Worm (Caenorhabditis elegans) whole organism, L1 larva: ENCODE measurements around the gene paa-1.

Source experiments
- C34B4.2 ChIP-seq: sonication (generic microtip); optimal IDR thresholded peaks from 2 replicates; lab custom pipeline; 2017; ENCODE audit warnings: mild to moderate bottlenecking, missing genetic modification characterization, missing compliant biosample characterization
- F16B12.6 ChIP-seq: fragments of 150-350 bp; optimal IDR thresholded peaks from 2 replicates; lab custom pipeline; 2014; ENCODE audit warnings: missing biosample characterization, missing genetic modification characterization
- Y116A8C.19 ChIP-seq: sonication (generic microtip); optimal IDR thresholded peaks from 2 replicates; lab custom pipeline; 2016; ENCODE audit warnings: missing compliant biosample characterization, missing genetic modification characterization, borderline replicate concordance
- ama-1 ChIP-seq: fragments of 150-350 bp; optimal IDR thresholded peaks from 2 replicates; lab custom pipeline; 2014
- blmp-1 ChIP-seq: fragments of 150-350 bp; optimal IDR thresholded peaks from 2 replicates; lab custom pipeline; 2014; ENCODE audit warnings: missing biosample characterization, missing genetic modification characterization
- ceh-8 ChIP-seq: fragments of 200-800 bp; sonication (Bioruptor generic); optimal IDR thresholded peaks from 2 replicates; lab custom pipeline; 2018; ENCODE audit warnings: mild to moderate bottlenecking, missing genetic modification characterization, moderate library complexity, missing compliant biosample characterization
- ceh-82 ChIP-seq, 3 experiments: fragments of 150-350 bp in 1 of 3; sonication (generic microtip) in 2 of 3; optimal IDR thresholded peaks; 2 replicates each; lab custom pipeline; 2014 to 2017; ENCODE audit warnings: missing biosample characterization in 3 of 3, missing genetic modification characterization in 3 of 3
- ceh-88 ChIP-seq: fragments of 200-800 bp; sonication (Bioruptor generic); IDR thresholded peaks from 2 replicates; pipeline ENCODE4 v1.3.6; 2022; ENCODE audit warnings: missing genetic modification characterization, missing compliant biosample characterization
- ces-1 ChIP-seq: fragments of 150-350 bp; optimal IDR thresholded peaks from 2 replicates; lab custom pipeline; 2014; ENCODE audit warnings: missing biosample characterization, missing genetic modification reagents, missing genetic modification characterization
- efl-1 ChIP-seq, 4 experiments: fragments of 150-350 bp; optimal IDR thresholded peaks in 3 of 4; peaks in 1 of 4; 1 replicate in 1 of 4; 2 replicates in 3 of 4; lab custom pipeline; 2014; ENCODE audit warnings: missing biosample characterization in 2 of 4, missing genetic modification characterization in 2 of 4, missing genetic modification reagents in 2 of 4
- egl-13 ChIP-seq: sonication (generic microtip); optimal IDR thresholded peaks from 2 replicates; lab custom pipeline; 2016; ENCODE audit warnings: missing genotype, missing genetic modification reagents, missing genetic modification characterization, missing compliant biosample characterization
- elt-3 ChIP-seq, 6 experiments: fragments of 150-350 bp in 1 of 6; sonication (generic microtip); optimal IDR thresholded peaks; 2 replicates each; lab custom pipeline; 2017 to 2018; ENCODE audit warnings: missing biosample characterization in 6 of 6, missing genetic modification characterization in 6 of 6, inconsistent platforms in 1 of 6
- fkh-8 ChIP-seq: sonication (generic microtip); optimal IDR thresholded peaks from 2 replicates; lab custom pipeline; 2016; ENCODE audit warnings: mild to moderate bottlenecking, missing genetic modification characterization, missing compliant biosample characterization
- fos-1 ChIP-seq: fragments of 150-350 bp; optimal IDR thresholded peaks from 2 replicates; lab custom pipeline; 2014; ENCODE audit warnings: missing biosample characterization, missing genetic modification characterization
- grh-1 ChIP-seq: fragments of 200-800 bp; sonication (Bioruptor generic); IDR thresholded peaks from 2 replicates; pipeline ENCODE4 v1.3.6; 2022; ENCODE audit warnings: missing genetic modification reagents, missing genetic modification characterization, missing compliant biosample characterization
- hlh-17 ChIP-seq: fragments of 200-800 bp; sonication (Bioruptor generic); optimal IDR thresholded peaks from 2 replicates; lab custom pipeline; 2018; ENCODE audit warnings: missing genetic modification characterization, mild to moderate bottlenecking, missing compliant biosample characterization, moderate library complexity, borderline replicate concordance
- lin-13 ChIP-seq: fragments of 150-350 bp; optimal IDR thresholded peaks from 2 replicates; lab custom pipeline; 2014; ENCODE audit warnings: missing biosample characterization, missing genetic modification reagents, missing genetic modification characterization
- lin-14 ChIP-seq: fragments of 200-800 bp; sonication (Bioruptor generic); optimal IDR thresholded peaks from 2 replicates; lab custom pipeline; 2018; ENCODE audit warnings: mild to moderate bottlenecking, missing genetic modification characterization, moderate library complexity, missing compliant biosample characterization
- lin-15B ChIP-seq: fragments of 150-350 bp; sonication (generic microtip); optimal IDR thresholded peaks from 3 replicates; lab custom pipeline; 2014; ENCODE audit warnings: missing biosample characterization, missing genetic modification characterization
- lin-35 ChIP-seq, 2 experiments: fragments of 150-350 bp; optimal IDR thresholded peaks; 2 replicates each; lab custom pipeline; 2014; ENCODE audit warnings: missing biosample characterization in 2 of 2, missing genetic modification characterization in 2 of 2, missing genetic modification reagents in 2 of 2
- lsy-2 ChIP-seq, 2 experiments: fragments of 150-350 bp; optimal IDR thresholded peaks; 2 replicates each; lab custom pipeline; 2014; ENCODE audit warnings: missing biosample characterization in 2 of 2, missing genetic modification characterization in 2 of 2
- mab-9 ChIP-seq: fragments of 200-800 bp; sonication (Bioruptor generic); IDR thresholded peaks from 2 replicates; pipeline ENCODE4 v1.3.6; 2022; ENCODE audit warnings: missing genetic modification reagents, missing genetic modification characterization, missing compliant biosample characterization
- mdl-1 ChIP-seq, 2 experiments: fragments of 150-350 bp; optimal IDR thresholded peaks; 2 replicates each; lab custom pipeline; 2014 to 2017; ENCODE audit warnings: missing biosample characterization in 2 of 2, missing genetic modification characterization in 2 of 2, inconsistent platforms in 1 of 2
- mep-1 ChIP-seq: fragments of 150-350 bp; optimal IDR thresholded peaks from 2 replicates; lab custom pipeline; 2014; ENCODE audit warnings: missing biosample characterization, missing genetic modification characterization
- nhr-12 ChIP-seq: sonication (generic microtip); optimal IDR thresholded peaks from 2 replicates; lab custom pipeline; 2017; ENCODE audit warnings: missing biosample characterization, missing genetic modification characterization
- nhr-19 ChIP-seq: fragments of 200-800 bp; sonication (Bioruptor generic); conservative IDR thresholded peaks from 2 replicates; pipeline ENCODE4 v1.3.6; 2022; ENCODE audit warnings: missing genetic modification characterization, missing compliant biosample characterization
- nhr-20 ChIP-seq: sonication (generic microtip); optimal IDR thresholded peaks from 2 replicates; lab custom pipeline; 2016; ENCODE audit warnings: mild to moderate bottlenecking, missing genetic modification characterization, missing compliant biosample characterization
- nhr-237 ChIP-seq: fragments of 150-350 bp; optimal IDR thresholded peaks from 2 replicates; lab custom pipeline; 2014; ENCODE audit warnings: missing biosample characterization, missing genetic modification characterization
- nhr-28 ChIP-seq: fragments of 150-350 bp; optimal IDR thresholded peaks from 2 replicates; lab custom pipeline; 2014; ENCODE audit warnings: missing biosample characterization, missing genetic modification characterization
- nhr-71 ChIP-seq: sonication (generic microtip); optimal IDR thresholded peaks from 2 replicates; lab custom pipeline; 2016; ENCODE audit warnings: mild to moderate bottlenecking, missing genetic modification characterization, moderate library complexity, missing compliant biosample characterization
- nhr-85 ChIP-seq: sonication (generic microtip); peaks from one replicate; lab custom pipeline; 2016; ENCODE audit warnings: missing genetic modification characterization, inconsistent platforms, missing compliant biosample characterization
- nhr-90 ChIP-seq: sonication (generic microtip); optimal IDR thresholded peaks from 2 replicates; lab custom pipeline; 2016; ENCODE audit warnings: mild to moderate bottlenecking, missing genetic modification characterization, missing compliant biosample characterization; ENCODE audit not compliant: poor library complexity
- rnt-1 ChIP-seq: sonication (generic microtip); optimal IDR thresholded peaks from 2 replicates; lab custom pipeline; 2016; ENCODE audit warnings: mild to moderate bottlenecking, missing genetic modification characterization, moderate library complexity, missing compliant biosample characterization
- snpc-4 ChIP-seq: fragments of 150-350 bp; optimal IDR thresholded peaks from 2 replicates; lab custom pipeline; 2014; ENCODE audit warnings: missing biosample characterization, missing genetic modification characterization
- snu-23 ChIP-seq: sonication (generic microtip); optimal IDR thresholded peaks from 2 replicates; lab custom pipeline; 2016; ENCODE audit warnings: missing genetic modification characterization, missing compliant biosample characterization
- unc-130 ChIP-seq: fragments of 150-350 bp; optimal IDR thresholded peaks from 2 replicates; lab custom pipeline; 2017; ENCODE audit warnings: missing biosample characterization, missing genetic modification characterization, inconsistent platforms
- unc-62 ChIP-seq: fragments of 150-350 bp; optimal IDR thresholded peaks from 2 replicates; lab custom pipeline; 2014; ENCODE audit warnings: missing biosample characterization, missing genetic modification reagents, missing genetic modification characterization
- xbp-1 ChIP-seq: sonication (generic microtip); optimal IDR thresholded peaks from 2 replicates; lab custom pipeline; 2016; ENCODE audit warnings: missing genetic modification characterization, missing compliant biosample characterization
- zip-4 ChIP-seq: fragments of 200-800 bp; sonication (Bioruptor generic); optimal IDR thresholded peaks from 2 replicates; lab custom pipeline; 2018; ENCODE audit warnings: mild to moderate bottlenecking, missing genetic modification characterization, moderate library complexity, missing compliant biosample characterization

Gene paa-1

DNA sequence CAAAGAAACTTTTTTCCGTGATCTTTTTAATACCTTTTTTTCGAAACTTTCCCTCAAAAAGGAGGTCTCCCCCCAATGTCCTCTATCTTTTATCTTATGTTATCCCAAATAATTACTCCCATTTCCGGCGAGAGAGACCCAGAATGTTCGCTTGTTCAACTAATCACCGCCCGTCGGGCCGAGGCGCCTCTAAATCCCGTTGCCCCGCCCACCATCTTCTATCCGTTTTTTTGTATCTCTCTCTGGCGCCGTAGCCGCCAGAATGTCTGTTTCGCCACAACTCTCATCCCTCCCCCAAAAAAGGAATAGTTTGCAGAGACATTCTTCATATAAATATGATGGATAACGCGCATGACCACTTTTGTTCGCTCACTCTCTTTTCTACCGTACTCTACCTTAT is 22.2 kb downstream of the paa-1 start:
- TF ChIP-seq F16B12.6 (no peak), lin-14 (GFP tag; lab: Kevin White, UChicago) (peak; percentile 87), mab-9 (no peak), ama-1 (lab: Kevin White, UChicago) (no peak), nhr-237 (tag; lab: Kevin White, UChicago) (no peak), snu-23 (GFP tag; lab: Kevin White, UChicago) (peak; percentile 51), blmp-1 (tag; lab: Kevin White, UChicago) (peak; percentile 90), xbp-1 (tag; lab: Kevin White, UChicago) (no peak), lin-35 (GFP tag; optimal IDR thresholded peaks at IDR 0.05; lab: Kevin White, UChicago) (no peak), unc-62 (no peak), unc-130 (no peak), nhr-12 (no peak), efl-1 (optimal IDR thresholded peaks at IDR 0.05; lab: Kevin White, UChicago) (no peak), efl-1 (GFP tag; optimal IDR thresholded peaks at IDR 0.05 in 1 of 2; lab: Kevin White, UChicago) (no peak), ceh-88 (no peak), nhr-85 (peak; percentile 89), nhr-19 (0 out of 2 replicates have a peak, but pooled peaks have one; percentile 8), zip-4 (GFP tag; lab: Kevin White, UChicago) (no peak), rnt-1 (tag; lab: Kevin White, UChicago) (no peak), lsy-2 (tag; optimal IDR thresholded peaks at IDR 0.05; lab: Kevin White, UChicago) (no peak), C34B4.2 (tag; lab: Kevin White, UChicago) (no peak), ceh-82 (tag; optimal IDR thresholded peaks at IDR 0.05; lab: Kevin White, UChicago) (no peak), nhr-90 (peak; percentile 54), nhr-28 (tag; lab: Kevin White, UChicago) (no peak), lin-15B (no peak), grh-1 (peak; percentile 49; the same call in 1 of the 2 replicates), nhr-20 (tag; lab: Kevin White, UChicago) (peak; percentile 59), elt-3 (tag; optimal IDR thresholded peaks at IDR 0.05; lab: Kevin White, UChicago) (peak in 5 of 6 experiments; percentile 60 to 87 (median 76)), mep-1 (tag; lab: Kevin White, UChicago) (peak; percentile 14), fkh-8 (tag; lab: Kevin White, UChicago) (no peak), nhr-71 (tag; lab: Kevin White, UChicago) (peak; percentile 61)

DNA sequence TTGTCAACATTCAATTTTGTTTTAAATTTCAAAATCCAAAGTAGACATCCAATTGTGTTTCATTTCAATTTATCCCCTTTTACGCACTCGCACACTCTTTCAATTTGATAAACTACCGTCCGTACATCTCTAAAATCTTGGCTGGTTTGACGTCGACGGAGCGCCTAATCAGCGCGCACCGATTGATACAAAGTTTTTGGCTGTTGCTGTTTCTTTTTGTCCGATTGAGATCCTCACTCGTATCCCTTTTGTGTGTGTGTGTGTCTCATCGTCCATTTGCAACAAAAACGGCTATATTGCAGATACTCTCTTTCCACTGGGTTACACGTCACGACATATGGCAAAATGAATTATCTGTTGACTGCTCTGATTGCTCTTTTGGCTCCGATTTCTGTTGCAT is 23.6 kb downstream of the paa-1 start, which contains the start of gene lon-1:
Gene lon-1, plus strand, starts transcription at position 301 of the 400 bp plus-strand sequence.
- TF ChIP-seq lin-13 (GFP tag; lab: Kevin White, UChicago) (no peak), blmp-1 (tag; lab: Kevin White, UChicago) (peak; percentile 34), fos-1 (no peak)

DNA sequence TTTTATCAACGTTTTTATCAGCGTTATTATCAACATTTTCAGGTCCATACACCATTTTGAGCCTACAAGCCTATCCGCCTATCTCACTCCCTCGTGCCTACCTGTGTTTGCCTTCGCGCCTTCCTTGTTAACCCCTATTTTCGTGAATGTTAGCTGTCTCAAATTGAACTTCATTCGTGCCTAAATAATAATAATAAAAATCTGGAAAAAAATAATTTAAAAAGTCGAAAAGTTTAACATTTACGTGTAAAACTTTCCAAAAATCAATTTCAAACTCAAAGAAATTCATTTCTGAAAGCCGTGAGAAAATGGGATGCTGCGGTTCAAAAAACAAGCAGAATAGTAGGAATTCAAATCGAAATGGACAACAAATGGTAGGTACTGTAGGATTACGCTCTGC is 27.5 kb downstream of the paa-1 start, which contains the start of gene R02F2.10:
Gene R02F2.10, plus strand, starts transcription at position 301 of the 400 bp plus-strand sequence.
- TF ChIP-seq snpc-4 (tag; lab: Kevin White, UChicago) = no peak
- no peak for TF ChIP-seq ceh-8 (GFP tag; lab: Kevin White, UChicago)
- no peak for TF ChIP-seq lsy-2 (tag; optimal IDR thresholded peaks at IDR 0.05; lab: Kevin White, UChicago)
- no peak for TF ChIP-seq mdl-1 (tag; optimal IDR thresholded peaks at IDR 0.05; lab: Kevin White, UChicago)
- no peak for TF ChIP-seq ces-1
- TF ChIP-seq xbp-1 (tag; lab: Kevin White, UChicago) = no peak
- TF ChIP-seq egl-13 (tag; lab: Kevin White, UChicago) = no peak
- TF ChIP-seq hlh-17 = no peak
- no peak for TF ChIP-seq Y116A8C.19 (tag; lab: Kevin White, UChicago)
